Worm (Caenorhabditis elegans): ENCODE measurements around the gene F35D2.6.

- no peak for TF ChIP-seq lsy-12 (tag; optimal IDR thresholded peaks at IDR 0.05)
- peak; percentile 70 for TF ChIP-seq pha-4 (tag; optimal IDR thresholded peaks at IDR 0.05)
- TF ChIP-seq ama-1 (optimal IDR thresholded peaks at IDR 0.05) = no peak
- TF ChIP-seq elt-2 (tag; optimal IDR thresholded peaks at IDR 0.05) = peak; percentile 76
- no peak for TF ChIP-seq unc-62 (GFP tag; optimal IDR thresholded peaks at IDR 0.05)
- no peak for TF ChIP-seq nhr-43 (tag; optimal IDR thresholded peaks at IDR 0.05; ENCODE audit: poor library complexity, severe bottlenecking)
- no peak for TF ChIP-seq nhr-76 (tag; optimal IDR thresholded peaks at IDR 0.05)
- TF ChIP-seq nhr-237 (tag; optimal IDR thresholded peaks at IDR 0.05) = no peak
These were observed 46.0 kb downstream of the F35D2.6 start for ce11 chrII:7623466-7623865.

Data from whole organism, L3 larva.